Worm (Caenorhabditis elegans): ENCODE measurements around the gene skr-8.
"Not testable (repeated sequence)": the region's sequence is repeated elsewhere in the genome, so short reads cannot be mapped to it uniquely, and the experiment has no call there.

The skr-8 gene

DNA sequence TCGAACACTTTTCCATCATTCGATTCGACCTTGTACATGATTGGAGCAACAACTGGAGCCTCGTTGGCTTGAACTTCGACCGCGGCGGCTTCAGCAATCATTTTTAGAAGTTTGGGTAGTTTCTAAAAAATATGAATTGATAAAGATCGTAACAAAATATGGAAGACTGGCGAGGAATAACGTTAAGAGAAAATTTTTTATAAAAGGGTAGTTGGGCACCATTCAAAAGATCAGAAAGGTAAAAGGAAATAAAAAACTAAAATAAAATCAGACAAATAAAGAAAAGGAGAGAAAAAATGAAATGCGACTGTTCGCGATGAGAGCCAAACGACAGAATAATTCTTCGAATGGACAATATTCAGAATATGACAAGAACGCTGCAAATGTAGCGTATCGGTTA lies at the start of gene skr-8:
Gene skr-8, minus strand, starts transcription at position 101 of the 400 bp plus-strand sequence.
- TF ChIP-seq ets-7 (tag; optimal IDR thresholded peaks at IDR 0.05); B0310.2 (tag; optimal IDR thresholded peaks at IDR 0.05); hmg-4 (GFP tag; optimal IDR thresholded peaks at IDR 0.05): not testable (repeated sequence)

DNA sequence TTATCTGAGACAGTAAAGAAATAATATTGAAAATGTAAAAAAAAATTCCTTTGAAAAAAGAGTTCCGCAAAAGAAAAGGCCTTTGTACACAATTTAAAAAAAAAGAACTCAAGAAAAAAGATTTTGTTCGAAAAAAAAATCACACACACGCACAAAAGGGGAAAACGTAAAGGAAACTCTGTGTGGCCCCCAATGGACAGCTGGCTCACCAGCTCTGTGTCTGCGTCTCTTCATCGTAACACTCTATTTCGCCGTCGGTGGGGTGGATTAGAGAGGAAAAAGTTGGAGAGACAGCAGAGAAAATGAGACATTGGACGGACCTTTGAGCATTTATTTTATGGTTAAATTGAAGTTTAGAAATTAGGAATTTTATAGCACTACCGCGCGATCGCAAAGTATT lies 49.4 kb upstream of the skr-8 start:
- no peak for TF ChIP-seq F13C5.2 (tag; optimal IDR thresholded peaks at IDR 0.05)
- no peak for TF ChIP-seq ama-1 (optimal IDR thresholded peaks at IDR 0.05)

DNA sequence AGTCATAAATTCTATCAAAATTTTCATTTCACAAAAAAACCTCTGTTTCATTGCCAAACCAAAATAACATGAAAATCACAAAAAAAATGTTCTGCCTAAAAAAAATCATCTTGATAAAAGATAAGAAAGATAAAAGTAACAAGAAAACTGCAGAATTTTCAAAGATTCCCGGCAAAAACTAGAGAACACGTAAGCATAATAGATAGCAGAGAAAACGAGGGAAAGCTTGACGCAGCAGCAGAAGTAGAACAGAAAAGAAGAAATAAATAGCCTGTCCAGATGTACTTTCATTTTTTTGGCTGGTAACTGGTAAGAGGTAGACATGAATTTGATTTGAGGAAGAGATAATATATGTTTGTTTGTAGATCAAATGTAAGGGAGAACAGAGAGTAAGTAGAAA lies 45.1 kb upstream of the skr-8 start:
- TF ChIP-seq F13C5.2 (tag; optimal IDR thresholded peaks at IDR 0.05) (no peak), hnd-1 (tag; optimal IDR thresholded peaks at IDR 0.05) (no peak), hmbx-1 (tag; optimal IDR thresholded peaks at IDR 0.05) (no peak), tbx-11 (GFP tag; IDR thresholded peaks at IDR 0.05) (no peak), ceh-36 (tag; optimal IDR thresholded peaks at IDR 0.05) (no peak), ets-7 (tag; optimal IDR thresholded peaks at IDR 0.05) (no peak), flt-1 (GFP tag; IDR thresholded peaks at IDR 0.05) (no peak), hmg-4 (GFP tag; optimal IDR thresholded peaks at IDR 0.05) (no peak), ceh-13 (GFP tag; optimal IDR thresholded peaks at IDR 0.05) (no peak), sea-1 (GFP tag; conservative IDR thresholded peaks at IDR 0.05) (no peak), tbx-37 (GFP tag; conservative IDR thresholded peaks at IDR 0.05) (no peak), pes-1 (GFP tag; IDR thresholded peaks at IDR 0.05) (no peak), ama-1 (optimal IDR thresholded peaks at IDR 0.05) (no peak), aly-1 (tag; optimal IDR thresholded peaks at IDR 0.05) (no peak), scrt-1 (GFP tag; IDR thresholded peaks at IDR 0.05) (no peak), tra-4 (tag; optimal IDR thresholded peaks at IDR 0.05) (no peak), B0310.2 (tag; optimal IDR thresholded peaks at IDR 0.05) (no peak)

ce11 chrIV:17209309-17209708 lies 43.7 kb upstream of the skr-8 start:
- no peak for TF ChIP-seq ets-7 (tag; optimal IDR thresholded peaks at IDR 0.05)
- no peak for TF ChIP-seq tra-4 (tag; optimal IDR thresholded peaks at IDR 0.05)
- no peak for TF ChIP-seq aly-1 (tag; optimal IDR thresholded peaks at IDR 0.05)
- TF ChIP-seq hnd-1 (tag; optimal IDR thresholded peaks at IDR 0.05), result no peak
- TF ChIP-seq tbx-37 (GFP tag; conservative IDR thresholded peaks at IDR 0.05), result no peak
- no peak for TF ChIP-seq hmbx-1 (tag; optimal IDR thresholded peaks at IDR 0.05)
- TF ChIP-seq pes-1 (GFP tag; IDR thresholded peaks at IDR 0.05), result no peak

ce11 chrIV:17207864-17208263 lies 42.2 kb upstream of the skr-8 start:
- TF ChIP-seq tbx-37 (GFP tag; conservative IDR thresholded peaks at IDR 0.05) (no peak), ceh-36 (tag; optimal IDR thresholded peaks at IDR 0.05) (no peak), ceh-13 (GFP tag; optimal IDR thresholded peaks at IDR 0.05) (no peak), scrt-1 (GFP tag; IDR thresholded peaks at IDR 0.05) (no peak), tbx-11 (GFP tag; IDR thresholded peaks at IDR 0.05) (no peak), hnd-1 (tag; optimal IDR thresholded peaks at IDR 0.05) (no peak), hmg-4 (GFP tag; optimal IDR thresholded peaks at IDR 0.05) (no peak)

DNA sequence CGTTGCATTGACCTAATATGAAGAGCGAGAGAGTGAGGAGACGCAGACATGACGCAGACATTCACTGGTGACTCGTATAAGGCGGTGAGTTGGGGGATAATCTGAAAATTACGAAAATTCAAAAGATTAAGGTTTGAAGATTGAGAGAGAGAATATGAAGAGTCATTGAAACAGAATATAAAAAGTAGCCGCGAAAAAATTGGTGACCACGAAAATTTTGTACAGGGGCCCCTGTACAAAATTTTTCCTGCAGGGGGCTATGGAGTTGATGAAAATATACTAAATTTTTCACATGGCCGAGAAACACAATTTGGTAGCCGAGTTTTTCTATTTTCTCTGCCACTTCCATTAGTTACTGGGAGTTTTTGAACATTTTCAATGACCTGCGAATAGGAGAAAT lies 41.1 kb upstream of the skr-8 start, which contains the start of gene cnnm-1:
Gene cnnm-1, minus strand, starts transcription at position 101 of the 400 bp plus-strand sequence.
- no peak for TF ChIP-seq ceh-13 (GFP tag; optimal IDR thresholded peaks at IDR 0.05)
- TF ChIP-seq flt-1 (GFP tag; IDR thresholded peaks at IDR 0.05), result no peak
- TF ChIP-seq tra-4 (tag; optimal IDR thresholded peaks at IDR 0.05), result no peak
- TF ChIP-seq aly-1 (tag; optimal IDR thresholded peaks at IDR 0.05), result no peak

- no peak for TF ChIP-seq ceh-36 (tag; optimal IDR thresholded peaks at IDR 0.05)
- no peak for TF ChIP-seq ceh-13 (GFP tag; optimal IDR thresholded peaks at IDR 0.05)
- TF ChIP-seq ama-1 (optimal IDR thresholded peaks at IDR 0.05), result no peak
- no peak for TF ChIP-seq scrt-1 (GFP tag; IDR thresholded peaks at IDR 0.05)
- no peak for TF ChIP-seq sea-1 (GFP tag; conservative IDR thresholded peaks at IDR 0.05)
- no peak for TF ChIP-seq hmg-4 (GFP tag; optimal IDR thresholded peaks at IDR 0.05)
- no peak for TF ChIP-seq hnd-1 (tag; optimal IDR thresholded peaks at IDR 0.05)
Observed at ce11 chrIV:17199706-17200105, 34.1 kb upstream of the skr-8 start.

DNA sequence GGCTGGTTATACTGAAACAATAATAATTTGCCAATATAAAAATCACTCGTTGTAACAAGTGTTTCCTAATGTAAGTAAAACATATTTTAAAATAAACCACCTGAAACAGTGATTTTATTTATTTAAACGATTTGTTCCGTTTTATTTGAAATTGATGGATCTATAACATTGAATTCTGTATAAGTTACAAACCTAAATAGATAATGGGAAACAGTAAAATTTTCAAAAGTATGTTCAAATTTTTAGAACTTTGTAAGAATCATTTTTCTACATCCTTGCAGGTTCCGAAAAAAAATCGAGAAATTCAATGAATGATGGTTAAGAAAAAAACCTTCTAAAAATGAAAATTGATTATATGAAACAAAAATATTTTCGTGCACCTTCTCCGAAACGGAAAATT lies 27.9 kb upstream of the skr-8 start:
- TF ChIP-seq tbx-37 (GFP tag; conservative IDR thresholded peaks at IDR 0.05), result no peak
- no peak for TF ChIP-seq sea-1 (GFP tag; conservative IDR thresholded peaks at IDR 0.05)
- no peak for TF ChIP-seq ets-7 (tag; optimal IDR thresholded peaks at IDR 0.05)
- TF ChIP-seq F13C5.2 (tag; optimal IDR thresholded peaks at IDR 0.05), result no peak

DNA sequence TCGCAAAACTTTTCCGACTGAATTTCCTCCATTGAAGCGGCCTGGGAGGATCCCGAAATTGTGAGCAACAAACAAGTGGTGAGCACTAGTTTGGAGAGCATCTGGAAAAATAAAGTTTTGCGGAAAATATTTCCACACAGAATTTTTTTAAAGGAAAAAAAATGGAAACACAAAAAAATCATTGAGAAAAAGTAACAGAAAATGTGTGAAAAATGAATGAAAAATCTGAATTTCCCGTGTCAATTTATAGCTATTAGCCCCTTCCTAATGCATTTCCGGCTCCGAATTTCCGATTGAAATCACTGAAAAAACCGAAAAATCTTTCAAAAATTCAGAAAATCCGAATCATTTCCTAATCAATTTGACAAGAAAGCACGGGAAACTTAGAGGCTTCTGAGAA lies 26.2 kb upstream of the skr-8 start, which contains the start of gene flp-17:
Gene flp-17, minus strand, starts transcription at position 101 of the 400 bp plus-strand sequence.
- TF ChIP-seq ceh-13 (GFP tag; optimal IDR thresholded peaks at IDR 0.05) (no peak), hmbx-1 (tag; optimal IDR thresholded peaks at IDR 0.05) (no peak), ceh-36 (tag; optimal IDR thresholded peaks at IDR 0.05) (no peak), flt-1 (GFP tag; IDR thresholded peaks at IDR 0.05) (no peak), tbx-37 (GFP tag; conservative IDR thresholded peaks at IDR 0.05) (no peak), hnd-1 (tag; optimal IDR thresholded peaks at IDR 0.05) (no peak), F13C5.2 (tag; optimal IDR thresholded peaks at IDR 0.05) (no peak)

- TF ChIP-seq hmg-4 (GFP tag; optimal IDR thresholded peaks at IDR 0.05) (no peak), sea-1 (GFP tag; conservative IDR thresholded peaks at IDR 0.05) (no peak), ets-7 (tag; optimal IDR thresholded peaks at IDR 0.05) (no peak), ceh-13 (GFP tag; optimal IDR thresholded peaks at IDR 0.05) (no peak)
Observed at ce11 chrIV:17189193-17189592, 23.6 kb upstream of the skr-8 start.
